Worm (Caenorhabditis elegans) whole organism, L1 larva: ENCODE results near the gene C35A5.6.

Experiments used
- F16B12.6 ChIP-seq: fragments of 150-350 bp; optimal IDR thresholded peaks from 2 replicates; lab custom pipeline; 2014; ENCODE audit warnings: missing biosample characterization, missing genetic modification characterization
- Y116A8C.19 ChIP-seq: sonication (generic microtip); optimal IDR thresholded peaks from 2 replicates; lab custom pipeline; 2016; ENCODE audit warnings: missing compliant biosample characterization, missing genetic modification characterization, borderline replicate concordance
- alr-1 ChIP-seq: fragments of 200-800 bp; sonication (Bioruptor generic); optimal IDR thresholded peaks from 2 replicates; lab custom pipeline; 2018; ENCODE audit warnings: borderline replicate concordance, mild to moderate bottlenecking, missing genetic modification characterization, missing compliant biosample characterization
- blmp-1 ChIP-seq: fragments of 150-350 bp; optimal IDR thresholded peaks from 2 replicates; lab custom pipeline; 2014; ENCODE audit warnings: missing biosample characterization, missing genetic modification characterization
- ceh-8 ChIP-seq: fragments of 200-800 bp; sonication (Bioruptor generic); optimal IDR thresholded peaks from 2 replicates; lab custom pipeline; 2018; ENCODE audit warnings: mild to moderate bottlenecking, missing genetic modification characterization, moderate library complexity, missing compliant biosample characterization
- ceh-82 ChIP-seq, 3 experiments: fragments of 150-350 bp in 1 of 3; sonication (generic microtip) in 2 of 3; optimal IDR thresholded peaks; 2 replicates each; lab custom pipeline; 2014 to 2017; ENCODE audit warnings: missing biosample characterization in 3 of 3, missing genetic modification characterization in 3 of 3
- ceh-88 ChIP-seq: fragments of 200-800 bp; sonication (Bioruptor generic); IDR thresholded peaks from 2 replicates; pipeline ENCODE4 v1.3.6; 2022; ENCODE audit warnings: missing genetic modification characterization, missing compliant biosample characterization
- ceh-90 ChIP-seq: sonication (generic microtip); optimal IDR thresholded peaks from 2 replicates; lab custom pipeline; 2016; ENCODE audit warnings: missing genetic modification characterization, missing compliant biosample characterization
- dsc-1 ChIP-seq: sonication (generic microtip); optimal IDR thresholded peaks from 2 replicates; lab custom pipeline; 2016; ENCODE audit warnings: mild to moderate bottlenecking, missing genetic modification characterization, missing compliant biosample characterization
- efl-1 ChIP-seq, 4 experiments: fragments of 150-350 bp; optimal IDR thresholded peaks in 3 of 4; peaks in 1 of 4; 1 replicate in 1 of 4; 2 replicates in 3 of 4; lab custom pipeline; 2014; ENCODE audit warnings: missing biosample characterization in 2 of 4, missing genetic modification characterization in 2 of 4, missing genetic modification reagents in 2 of 4
- efl-3 ChIP-seq: fragments of 200-800 bp; sonication (Bioruptor generic); optimal IDR thresholded peaks from 2 replicates; lab custom pipeline; 2018; ENCODE audit warnings: mild to moderate bottlenecking, missing genetic modification characterization, missing compliant biosample characterization
- elt-2 ChIP-seq: sonication (generic microtip); optimal IDR thresholded peaks from 2 replicates; lab custom pipeline; 2016; ENCODE audit warnings: missing genetic modification characterization, mild to moderate bottlenecking, inconsistent platforms, missing compliant biosample characterization, missing genetic modification reagents
- ets-5 ChIP-seq: fragments of 200-800 bp; sonication (Bioruptor generic); IDR thresholded peaks from 2 replicates; pipeline ENCODE4 v1.3.6; 2022; ENCODE audit warnings: missing genetic modification characterization, missing compliant biosample characterization
- fkh-10 ChIP-seq: sonication (generic microtip); optimal IDR thresholded peaks from 2 replicates; lab custom pipeline; 2017; ENCODE audit warnings: missing biosample characterization, missing genetic modification reagents, missing genetic modification characterization
- fkh-4 ChIP-seq: sonication (generic microtip); optimal IDR thresholded peaks from 2 replicates; lab custom pipeline; 2016; ENCODE audit warnings: missing compliant biosample characterization, missing genetic modification characterization, borderline replicate concordance
- fkh-8 ChIP-seq: sonication (generic microtip); optimal IDR thresholded peaks from 2 replicates; lab custom pipeline; 2016; ENCODE audit warnings: mild to moderate bottlenecking, missing genetic modification characterization, missing compliant biosample characterization
- fos-1 ChIP-seq: fragments of 150-350 bp; optimal IDR thresholded peaks from 2 replicates; lab custom pipeline; 2014; ENCODE audit warnings: missing biosample characterization, missing genetic modification characterization
- grh-1 ChIP-seq: fragments of 200-800 bp; sonication (Bioruptor generic); IDR thresholded peaks from 2 replicates; pipeline ENCODE4 v1.3.6; 2022; ENCODE audit warnings: missing genetic modification reagents, missing genetic modification characterization, missing compliant biosample characterization
- hlh-17 ChIP-seq: fragments of 200-800 bp; sonication (Bioruptor generic); optimal IDR thresholded peaks from 2 replicates; lab custom pipeline; 2018; ENCODE audit warnings: missing genetic modification characterization, mild to moderate bottlenecking, missing compliant biosample characterization, moderate library complexity, borderline replicate concordance
- hlh-4 ChIP-seq: sonication (generic microtip); optimal IDR thresholded peaks from 2 replicates; lab custom pipeline; 2016; ENCODE audit warnings: mild to moderate bottlenecking, missing genetic modification characterization, missing compliant biosample characterization
- isw-1 ChIP-seq: fragments of 200-800 bp; sonication (Bioruptor generic); IDR thresholded peaks from 2 replicates; pipeline ENCODE4 v1.3.6; 2022; ENCODE audit warnings: missing genetic modification characterization, missing compliant biosample characterization
- lin-14 ChIP-seq: fragments of 200-800 bp; sonication (Bioruptor generic); optimal IDR thresholded peaks from 2 replicates; lab custom pipeline; 2018; ENCODE audit warnings: mild to moderate bottlenecking, missing genetic modification characterization, moderate library complexity, missing compliant biosample characterization
- lin-15B ChIP-seq: fragments of 150-350 bp; sonication (generic microtip); optimal IDR thresholded peaks from 3 replicates; lab custom pipeline; 2014; ENCODE audit warnings: missing biosample characterization, missing genetic modification characterization
- lin-35 ChIP-seq, 2 experiments: fragments of 150-350 bp; optimal IDR thresholded peaks; 2 replicates each; lab custom pipeline; 2014; ENCODE audit warnings: missing biosample characterization in 2 of 2, missing genetic modification characterization in 2 of 2, missing genetic modification reagents in 2 of 2
- lir-3 ChIP-seq: sonication (generic microtip); optimal IDR thresholded peaks from 2 replicates; lab custom pipeline; 2016; ENCODE audit warnings: mild to moderate bottlenecking, missing genetic modification characterization, moderate library complexity, missing compliant biosample characterization; ENCODE audit not compliant: poor library complexity
- lsy-2 ChIP-seq, 2 experiments: fragments of 150-350 bp; optimal IDR thresholded peaks; 2 replicates each; lab custom pipeline; 2014; ENCODE audit warnings: missing biosample characterization in 2 of 2, missing genetic modification characterization in 2 of 2
- mef-2 ChIP-seq: fragments of 150-350 bp; optimal IDR thresholded peaks from 2 replicates; lab custom pipeline; 2014; ENCODE audit warnings: missing biosample characterization, missing genetic modification characterization
- nhr-11 ChIP-seq: fragments of 150-350 bp; optimal IDR thresholded peaks from 2 replicates; lab custom pipeline; 2014; ENCODE audit warnings: missing biosample characterization, missing genetic modification characterization
- nhr-19 ChIP-seq: fragments of 200-800 bp; sonication (Bioruptor generic); conservative IDR thresholded peaks from 2 replicates; pipeline ENCODE4 v1.3.6; 2022; ENCODE audit warnings: missing genetic modification characterization, missing compliant biosample characterization
- nhr-20 ChIP-seq: sonication (generic microtip); optimal IDR thresholded peaks from 2 replicates; lab custom pipeline; 2016; ENCODE audit warnings: mild to moderate bottlenecking, missing genetic modification characterization, missing compliant biosample characterization
- nhr-47 ChIP-seq: sonication (generic microtip); optimal IDR thresholded peaks from 2 replicates; lab custom pipeline; 2016; ENCODE audit warnings: mild to moderate bottlenecking, missing genetic modification characterization, moderate library complexity, missing compliant biosample characterization
- nhr-71 ChIP-seq: sonication (generic microtip); optimal IDR thresholded peaks from 2 replicates; lab custom pipeline; 2016; ENCODE audit warnings: mild to moderate bottlenecking, missing genetic modification characterization, moderate library complexity, missing compliant biosample characterization
- nhr-77 ChIP-seq: fragments of 150-350 bp; optimal IDR thresholded peaks from 2 replicates; lab custom pipeline; 2014; ENCODE audit warnings: missing biosample characterization, missing genetic modification characterization
- nhr-84 ChIP-seq: sonication (generic microtip); optimal IDR thresholded peaks from 2 replicates; lab custom pipeline; 2017; ENCODE audit warnings: missing biosample characterization, missing genetic modification characterization
- nhr-85 ChIP-seq: sonication (generic microtip); peaks from one replicate; lab custom pipeline; 2016; ENCODE audit warnings: missing genetic modification characterization, inconsistent platforms, missing compliant biosample characterization
- nhr-90 ChIP-seq: sonication (generic microtip); optimal IDR thresholded peaks from 2 replicates; lab custom pipeline; 2016; ENCODE audit warnings: mild to moderate bottlenecking, missing genetic modification characterization, missing compliant biosample characterization; ENCODE audit not compliant: poor library complexity
- pax-3 ChIP-seq: fragments of 200-800 bp; sonication (Bioruptor generic); optimal IDR thresholded peaks from 2 replicates; lab custom pipeline; 2018; ENCODE audit warnings: mild to moderate bottlenecking, missing genetic modification characterization, moderate library complexity, missing compliant biosample characterization
- rnt-1 ChIP-seq: sonication (generic microtip); optimal IDR thresholded peaks from 2 replicates; lab custom pipeline; 2016; ENCODE audit warnings: mild to moderate bottlenecking, missing genetic modification characterization, moderate library complexity, missing compliant biosample characterization
- snpc-4 ChIP-seq: fragments of 150-350 bp; optimal IDR thresholded peaks from 2 replicates; lab custom pipeline; 2014; ENCODE audit warnings: missing biosample characterization, missing genetic modification characterization
- sup-37 ChIP-seq: fragments of 200-800 bp; sonication (Bioruptor generic); optimal IDR thresholded peaks from 2 replicates; lab custom pipeline; 2018; ENCODE audit warnings: mild to moderate bottlenecking, missing genetic modification characterization, missing compliant biosample characterization
- swsn-7 ChIP-seq: sonication (generic microtip); optimal IDR thresholded peaks from 2 replicates; lab custom pipeline; 2016; ENCODE audit warnings: missing genetic modification characterization, missing compliant biosample characterization
- unc-130 ChIP-seq: fragments of 150-350 bp; optimal IDR thresholded peaks from 2 replicates; lab custom pipeline; 2017; ENCODE audit warnings: missing biosample characterization, missing genetic modification characterization, inconsistent platforms
- unc-62 ChIP-seq: fragments of 150-350 bp; optimal IDR thresholded peaks from 2 replicates; lab custom pipeline; 2014; ENCODE audit warnings: missing biosample characterization, missing genetic modification reagents, missing genetic modification characterization
- unc-86 ChIP-seq: sonication (generic microtip); optimal IDR thresholded peaks from 2 replicates; lab custom pipeline; 2016; ENCODE audit warnings: missing genetic modification characterization, missing compliant biosample characterization
- unc-98 ChIP-seq: fragments of 200-800 bp; sonication (Bioruptor generic); IDR thresholded peaks from 2 replicates; pipeline ENCODE4 v1.3.6; 2022; ENCODE audit warnings: missing genetic modification characterization, missing compliant biosample characterization
- xbp-1 ChIP-seq: sonication (generic microtip); optimal IDR thresholded peaks from 2 replicates; lab custom pipeline; 2016; ENCODE audit warnings: missing genetic modification characterization, missing compliant biosample characterization
- zag-1 ChIP-seq: fragments of 150-350 bp; optimal IDR thresholded peaks from 2 replicates; lab custom pipeline; 2014; ENCODE audit warnings: missing biosample characterization, missing genetic modification characterization
- zip-4 ChIP-seq: fragments of 200-800 bp; sonication (Bioruptor generic); optimal IDR thresholded peaks from 2 replicates; lab custom pipeline; 2018; ENCODE audit warnings: mild to moderate bottlenecking, missing genetic modification characterization, moderate library complexity, missing compliant biosample characterization
- ztf-11 ChIP-seq, 2 experiments: sonication (generic microtip); optimal IDR thresholded peaks; 2 replicates each; lab custom pipeline; 2016 to 2017; ENCODE audit warnings: missing genetic modification characterization in 2 of 2, missing biosample characterization in 1 of 2, missing compliant biosample characterization in 1 of 2

Gene C35A5.6

DNA sequence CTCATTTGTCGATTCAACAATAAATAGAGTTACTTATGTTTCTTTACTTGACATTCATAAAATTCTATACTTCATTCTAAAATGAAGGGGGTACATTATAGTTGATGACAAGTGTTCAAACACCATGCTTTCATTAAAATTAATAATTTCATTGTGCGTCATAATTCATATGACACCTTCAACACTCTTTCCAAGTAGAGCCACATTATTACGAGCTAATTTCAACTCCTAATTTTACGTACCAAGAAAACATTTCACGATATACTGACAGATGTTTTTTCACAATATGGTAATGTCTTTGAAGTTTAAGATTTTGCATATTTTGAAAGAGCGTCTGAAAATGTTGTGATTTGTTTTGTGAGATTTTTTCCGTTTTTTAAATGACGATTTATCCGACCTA lies 43.5 kb upstream of the C35A5.6 start:
- TF ChIP-seq fkh-4 (tag; lab: Kevin White, UChicago) = no peak
- TF ChIP-seq ceh-8 (GFP tag; lab: Kevin White, UChicago) = peak; percentile 90
- no peak for TF ChIP-seq alr-1 (tag; lab: Kevin White, UChicago)
- TF ChIP-seq nhr-19 (GFP tag; lab: Robert Waterston, UW) = no peak
- peak; percentile 34 for TF ChIP-seq swsn-7 (tag; lab: Kevin White, UChicago)
- TF ChIP-seq Y116A8C.19 (tag; lab: Kevin White, UChicago) = no peak
- no peak for TF ChIP-seq unc-86 (tag; lab: Kevin White, UChicago)
- no peak for TF ChIP-seq mef-2 (tag; lab: Kevin White, UChicago)
- no peak for TF ChIP-seq grh-1
- TF ChIP-seq fkh-10 (GFP tag; lab: Kevin White, UChicago) = no peak
- TF ChIP-seq efl-1 (optimal IDR thresholded peaks at IDR 0.05; lab: Kevin White, UChicago) = no peak
- peak in 1 of 2 experiments; percentile 7 for TF ChIP-seq efl-1 (GFP tag; optimal IDR thresholded peaks at IDR 0.05 in 1 of 2; lab: Kevin White, UChicago)
- TF ChIP-seq fkh-8 (tag; lab: Kevin White, UChicago) = peak; percentile 80
- TF ChIP-seq lir-3 (tag; lab: Kevin White, UChicago) = peak; percentile 42
- peak; percentile 73 for TF ChIP-seq nhr-47 (tag; lab: Kevin White, UChicago)
- peak; percentile 71 for TF ChIP-seq lin-14 (GFP tag; lab: Kevin White, UChicago)
- TF ChIP-seq blmp-1 = no peak
- no peak for TF ChIP-seq sup-37 (GFP tag; lab: Kevin White, UChicago)
- peak; percentile 98 for TF ChIP-seq hlh-4
- peak; percentile 84 for TF ChIP-seq nhr-71 (tag; lab: Kevin White, UChicago)
- no peak for TF ChIP-seq ceh-82 (tag; optimal IDR thresholded peaks at IDR 0.05; lab: Kevin White, UChicago)
- TF ChIP-seq isw-1 (GFP tag; lab: Robert Waterston, UW) = no peak
- peak; percentile 2 for TF ChIP-seq pax-3 (tag; lab: Kevin White, UChicago)
- TF ChIP-seq ceh-90 = no peak
- TF ChIP-seq F16B12.6 (tag; lab: Kevin White, UChicago) = no peak
- no peak for TF ChIP-seq fos-1 (tag; lab: Kevin White, UChicago)
- TF ChIP-seq snpc-4 (tag; lab: Kevin White, UChicago) = no peak
- no peak for TF ChIP-seq ztf-11 (tag; optimal IDR thresholded peaks at IDR 0.05; lab: Kevin White, UChicago)
- no peak for TF ChIP-seq rnt-1 (tag; lab: Kevin White, UChicago)
- TF ChIP-seq nhr-77 (tag; lab: Kevin White, UChicago) = no peak
- peak; percentile 6 for TF ChIP-seq nhr-85 (tag; lab: Kevin White, UChicago)
- peak; percentile 51 for TF ChIP-seq nhr-20 (tag; lab: Kevin White, UChicago)
- TF ChIP-seq lsy-2 (tag; optimal IDR thresholded peaks at IDR 0.05; lab: Kevin White, UChicago) = peak in 1 of 2 experiments; percentile 38
- TF ChIP-seq ceh-88 (GFP tag; lab: Robert Waterston, UW) = 0 out of 2 replicates have a peak, but pooled peaks have one; percentile 33
- TF ChIP-seq dsc-1 (tag; lab: Kevin White, UChicago) = peak; percentile 85
- TF ChIP-seq unc-130 = no peak
- TF ChIP-seq, all 84 proteins: peak for 15

- TF ChIP-seq swsn-7 (tag; lab: Kevin White, UChicago) (peak; percentile 95), xbp-1 (tag; lab: Kevin White, UChicago) (peak; percentile 86), isw-1 (GFP tag; lab: Robert Waterston, UW) (peak; percentile 76), zag-1 (tag; lab: Kevin White, UChicago) (peak; percentile 93), ets-5 (GFP tag; lab: Robert Waterston, UW) (no peak), nhr-71 (tag; lab: Kevin White, UChicago) (peak; percentile 98), nhr-20 (tag; lab: Kevin White, UChicago) (peak; percentile 98), unc-98 (GFP tag; lab: Robert Waterston, UW) (no peak; the same call in 1 of the 2 replicates), sup-37 (GFP tag; lab: Kevin White, UChicago) (peak; percentile 15), nhr-84 (tag; lab: Kevin White, UChicago) (no peak), pax-3 (tag; lab: Kevin White, UChicago) (peak; percentile 90), mef-2 (tag; lab: Kevin White, UChicago) (peak; percentile 70), zip-4 (GFP tag; lab: Kevin White, UChicago) (peak; percentile 56), nhr-90 (tag; lab: Kevin White, UChicago) (peak; percentile 90), lin-35 (GFP tag; optimal IDR thresholded peaks at IDR 0.05; lab: Kevin White, UChicago) (peak; percentile 85 to 88), nhr-11 (peak; percentile 93), elt-2 (tag; lab: Kevin White, UChicago) (peak; percentile 69), fos-1 (tag; lab: Kevin White, UChicago) (peak; percentile 95), dsc-1 (tag; lab: Kevin White, UChicago) (peak; percentile 92), hlh-17 (no peak), lin-15B (tag; lab: Kevin White, UChicago) (peak; percentile 39), efl-3 (GFP tag; lab: Kevin White, UChicago) (no peak), unc-62 (GFP tag; lab: Kevin White, UChicago) (no peak)
Observed at ce11 chrV:10466607-10467092, 42.3 kb upstream of the C35A5.6 start.
